Worm (Caenorhabditis elegans) whole organism, L1 larva: Measurements from ENCODE around the gene nep-20.

Source experiments
- dpl-1 ChIP-seq, 3 experiments: fragments of 150-350 bp in 2 of 3; sonication (generic microtip) in 1 of 3; optimal IDR thresholded peaks; 2 replicates each; lab custom pipeline; 2014 to 2017; ENCODE audit warnings: missing biosample characterization in 3 of 3, missing genetic modification characterization in 3 of 3, missing genetic modification reagents in 3 of 3
- efl-1 ChIP-seq, 4 experiments: fragments of 150-350 bp; optimal IDR thresholded peaks in 3 of 4; peaks in 1 of 4; 1 replicate in 1 of 4; 2 replicates in 3 of 4; lab custom pipeline; 2014; ENCODE audit warnings: missing biosample characterization in 2 of 4, missing genetic modification characterization in 2 of 4, missing genetic modification reagents in 2 of 4
- fkh-10 ChIP-seq: sonication (generic microtip); optimal IDR thresholded peaks from 2 replicates; lab custom pipeline; 2017; ENCODE audit warnings: missing biosample characterization, missing genetic modification reagents, missing genetic modification characterization
- isw-1 ChIP-seq: fragments of 200-800 bp; sonication (Bioruptor generic); IDR thresholded peaks from 2 replicates; pipeline ENCODE4 v1.3.6; 2022; ENCODE audit warnings: missing genetic modification characterization, missing compliant biosample characterization
- lin-39 ChIP-seq: fragments of 150-350 bp; optimal IDR thresholded peaks from 2 replicates; lab custom pipeline; 2014; ENCODE audit warnings: missing biosample characterization, missing genetic modification reagents, missing genetic modification characterization
- nhr-11 ChIP-seq: fragments of 150-350 bp; optimal IDR thresholded peaks from 2 replicates; lab custom pipeline; 2014; ENCODE audit warnings: missing biosample characterization, missing genetic modification characterization
- nhr-12 ChIP-seq: sonication (generic microtip); optimal IDR thresholded peaks from 2 replicates; lab custom pipeline; 2017; ENCODE audit warnings: missing biosample characterization, missing genetic modification characterization
- nhr-28 ChIP-seq: fragments of 150-350 bp; optimal IDR thresholded peaks from 2 replicates; lab custom pipeline; 2014; ENCODE audit warnings: missing biosample characterization, missing genetic modification characterization
- nhr-77 ChIP-seq: fragments of 150-350 bp; optimal IDR thresholded peaks from 2 replicates; lab custom pipeline; 2014; ENCODE audit warnings: missing biosample characterization, missing genetic modification characterization
- skn-1 ChIP-seq: fragments of 150-350 bp; optimal IDR thresholded peaks from 2 replicates; lab custom pipeline; 2014; ENCODE audit warnings: missing biosample characterization, missing genetic modification characterization
- tbx-2 ChIP-seq: sonication (generic microtip); optimal IDR thresholded peaks from 2 replicates; lab custom pipeline; 2016; ENCODE audit warnings: missing genetic modification characterization, missing compliant biosample characterization
- tlp-1 ChIP-seq: fragments of 150-350 bp; optimal IDR thresholded peaks from 2 replicates; lab custom pipeline; 2014; ENCODE audit warnings: missing biosample characterization, missing genetic modification characterization
- unc-62 ChIP-seq: fragments of 150-350 bp; optimal IDR thresholded peaks from 2 replicates; lab custom pipeline; 2014; ENCODE audit warnings: missing biosample characterization, missing genetic modification reagents, missing genetic modification characterization
- ztf-11 ChIP-seq, 2 experiments: sonication (generic microtip); optimal IDR thresholded peaks; 2 replicates each; lab custom pipeline; 2016 to 2017; ENCODE audit warnings: missing genetic modification characterization in 2 of 2, missing biosample characterization in 1 of 2, missing compliant biosample characterization in 1 of 2

DNA sequence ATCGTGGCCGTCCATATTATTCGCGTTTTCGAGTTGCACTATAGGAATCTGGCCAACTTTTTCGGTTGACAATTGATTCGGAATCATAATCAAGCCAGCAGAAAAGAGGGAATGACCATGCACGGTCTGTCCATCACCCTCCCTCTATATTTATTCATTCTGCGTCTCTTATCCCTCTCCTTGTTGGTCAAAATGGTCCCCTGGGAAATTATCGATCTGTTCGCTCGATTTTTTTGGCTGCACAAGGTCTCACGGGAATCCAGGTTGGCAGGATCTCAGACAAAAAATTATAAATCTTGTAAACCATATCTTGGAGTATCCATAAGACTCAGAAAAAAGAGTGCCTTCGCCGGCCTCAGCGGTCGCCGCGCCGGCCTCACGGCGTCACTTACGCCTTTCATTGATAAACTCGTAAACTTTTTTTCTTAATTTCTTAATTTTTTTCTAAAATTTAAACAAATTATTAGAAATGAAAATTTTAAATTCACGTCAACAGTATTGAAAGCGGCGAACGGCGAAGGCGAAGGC lies 19.1 kb upstream of the nep-20 start, which contains the start of the genes F18A12.7 and F18A12.2:
- no peak for TF ChIP-seq unc-62
- no peak for TF ChIP-seq dpl-1 (GFP tag; optimal IDR thresholded peaks at IDR 0.05; lab: Kevin White, UChicago)
- TF ChIP-seq skn-1 (tag; lab: Kevin White, UChicago), result no peak
- no peak for TF ChIP-seq ztf-11 (tag; optimal IDR thresholded peaks at IDR 0.05; lab: Kevin White, UChicago)
- no peak for TF ChIP-seq nhr-11 (tag; lab: Kevin White, UChicago)
- no peak for TF ChIP-seq efl-1 (optimal IDR thresholded peaks at IDR 0.05; lab: Kevin White, UChicago)
- no peak for TF ChIP-seq efl-1 (GFP tag; optimal IDR thresholded peaks at IDR 0.05 in 1 of 2; lab: Kevin White, UChicago)
- no peak for TF ChIP-seq isw-1 (GFP tag; lab: Robert Waterston, UW)
- TF ChIP-seq nhr-12 (tag; lab: Kevin White, UChicago), result no peak
- TF ChIP-seq fkh-10 (GFP tag; lab: Kevin White, UChicago), result no peak
- no peak for TF ChIP-seq tlp-1 (tag; lab: Kevin White, UChicago)
- TF ChIP-seq nhr-28 (tag; lab: Kevin White, UChicago), result no peak
- TF ChIP-seq lin-39 (tag; lab: Kevin White, UChicago), result no peak
- no peak for TF ChIP-seq nhr-77 (tag; lab: Kevin White, UChicago)
- no peak for TF ChIP-seq tbx-2
